Worm (Caenorhabditis elegans): Measurements from ENCODE around the gene F46B6.10.

F46B6.10 gene

ce11 chrV:9752918-9753317, 48.9 kb downstream of the F46B6.10 start, which contains the start of gene F58E6.6:
Gene F58E6.6 (minus strand): TSS chrV:9753018.
- TF ChIP-seq tbx-2 (tag; optimal IDR thresholded peaks at IDR 0.05) (no peak), mdl-1 (tag; optimal IDR thresholded peaks at IDR 0.05) (no peak), fkh-2 (tag; optimal IDR thresholded peaks at IDR 0.05) (no peak), nfya-1 (tag; optimal IDR thresholded peaks at IDR 0.05; ENCODE audit: insufficient read depth) (no peak), nhr-76 (tag; optimal IDR thresholded peaks at IDR 0.05) (no peak), unc-39 (tag; optimal IDR thresholded peaks at IDR 0.05) (no peak), ztf-11 (tag; optimal IDR thresholded peaks at IDR 0.05) (no peak), ama-1 (optimal IDR thresholded peaks at IDR 0.05) (no peak), fkh-10 (GFP tag; optimal IDR thresholded peaks at IDR 0.05) (no peak), egl-27 (tag; optimal IDR thresholded peaks at IDR 0.05) (no peak), nhr-11 (tag; optimal IDR thresholded peaks at IDR 0.05) (no peak), jun-1 (tag; optimal IDR thresholded peaks at IDR 0.05) (no peak), lsy-12 (tag; optimal IDR thresholded peaks at IDR 0.05) (no peak), nhr-77 (tag; optimal IDR thresholded peaks at IDR 0.05) (no peak), mml-1 (tag; optimal IDR thresholded peaks at IDR 0.05) (no peak)
